Fruit fly (Drosophila melanogaster) whole organism, embryonic: ENCODE data around the gene Cpr62Ba.

Experiments used
- Gsc ChIP-seq: fragments of 200-800 bp; sonication (Bioruptor generic); IDR thresholded peaks from 2 replicates; pipeline ENCODE4 v1.3.6; 2022; ENCODE audit warnings: missing biosample characterization, missing genetic modification characterization
- vvl ChIP-seq: fragments of 200-800 bp; sonication (Bioruptor generic); IDR thresholded peaks from 2 replicates; pipeline ENCODE4 v1.3.6; 2022; ENCODE audit warnings: missing biosample characterization, missing genetic modification characterization

- TF ChIP-seq vvl (GFP tag; lab: Robert Waterston, UW), result no peak
- no peak for TF ChIP-seq Gsc (GFP tag; lab: Robert Waterston, UW)
Observed at dm6 chr3L:1802802-1803201, 28.8 kb downstream of the Cpr62Ba start, which contains the start of the genes JTBR and CG42676.
